Fruit fly (Drosophila melanogaster) whole organism, embryonic: ENCODE results near the gene Lst8.

Experiments used
- CG11247 ChIP-seq: fragments of 200-800 bp; sonication (Bioruptor generic); IDR thresholded peaks from 2 replicates; pipeline ENCODE4 v1.3.6; 2022; ENCODE audit warnings: missing biosample characterization, missing genetic modification characterization
- CG11456 ChIP-seq: fragments of 200-800 bp; sonication (Bioruptor generic); IDR thresholded peaks from 3 replicates; pipeline ENCODE4 v1.3.6; 2022; ENCODE audit warnings: missing biosample characterization, missing genetic modification characterization
- CG12219 ChIP-seq: fragments of 200-800 bp; sonication (Bioruptor generic); optimal IDR thresholded peaks from 3 replicates; lab custom pipeline; 2018; ENCODE audit warnings: missing biosample characterization, mild to moderate bottlenecking, missing genetic modification characterization
- CG13624 ChIP-seq: fragments of 200-800 bp; sonication (Bioruptor generic); optimal IDR thresholded peaks from 2 replicates; lab custom pipeline; 2016; ENCODE audit warnings: missing biosample characterization, missing genetic modification characterization
- CG15011 ChIP-seq: fragments of 200-800 bp; sonication (Bioruptor generic); optimal IDR thresholded peaks from 3 replicates; lab custom pipeline; 2018; ENCODE audit warnings: missing biosample characterization, mild to moderate bottlenecking, missing genetic modification characterization
- CG15073 ChIP-seq: fragments of 200-800 bp; sonication (Bioruptor generic); optimal IDR thresholded peaks from 2 replicates; lab custom pipeline; 2016; ENCODE audit warnings: missing biosample characterization, missing genetic modification characterization
- CG16863 ChIP-seq: fragments of 200-800 bp; sonication (Bioruptor generic); optimal IDR thresholded peaks from 3 replicates; lab custom pipeline; 2016; ENCODE audit warnings: missing biosample characterization, missing genetic modification characterization
- CG18011 ChIP-seq: fragments of 200-800 bp; sonication (Bioruptor generic); optimal IDR thresholded peaks from 2 replicates; lab custom pipeline; 2017; ENCODE audit warnings: missing biosample characterization, missing genetic modification characterization, mild to moderate bottlenecking, moderate library complexity, missing genotype
- CG18764 ChIP-seq: fragments of 200-800 bp; sonication (Bioruptor generic); optimal IDR thresholded peaks from 3 replicates; lab custom pipeline; 2016; ENCODE audit warnings: missing biosample characterization, missing genetic modification characterization
- CG2120 ChIP-seq: fragments of 200-800 bp; sonication (Bioruptor generic); optimal IDR thresholded peaks from 3 replicates; lab custom pipeline; 2016; ENCODE audit warnings: missing biosample characterization, missing genetic modification characterization
- CG2889 ChIP-seq: fragments of 200-800 bp; sonication (Bioruptor generic); IDR thresholded peaks from 3 replicates; pipeline ENCODE4 v1.3.6; 2022; ENCODE audit warnings: missing biosample characterization, missing genetic modification characterization
- CG30403 ChIP-seq: fragments of 200-800 bp; sonication (Bioruptor generic); optimal IDR thresholded peaks from 3 replicates; lab custom pipeline; 2016; ENCODE audit warnings: missing biosample characterization, missing genetic modification characterization
- CG30431 ChIP-seq: fragments of 200-800 bp; sonication (Bioruptor generic); optimal IDR thresholded peaks from 2 replicates; lab custom pipeline; 2017; ENCODE audit warnings: missing biosample characterization, missing genetic modification characterization
- CG31441 ChIP-seq: fragments of 200-800 bp; sonication (Bioruptor generic); IDR thresholded peaks from 2 replicates; pipeline ENCODE4 v1.3.6; 2022; ENCODE audit warnings: missing biosample characterization, missing genetic modification characterization
- CG32772 ChIP-seq: fragments of 200-800 bp; sonication (Bioruptor generic); IDR thresholded peaks from 2 replicates; pipeline ENCODE4 v1.3.6; 2022; ENCODE audit warnings: missing biosample characterization, missing genetic modification characterization
- CG33557 ChIP-seq: fragments of 200-800 bp; sonication (Bioruptor generic); optimal IDR thresholded peaks from 2 replicates; lab custom pipeline; 2019; ENCODE audit warnings: missing biosample characterization, mild to moderate bottlenecking, missing genetic modification characterization, moderate library complexity
- CG3726 ChIP-seq: fragments of 200-800 bp; sonication (Bioruptor generic); IDR thresholded peaks from 3 replicates; pipeline ENCODE4, ENCODE4 v1.3.6; 2022; ENCODE audit warnings: missing biosample characterization, missing genetic modification characterization
- CG4360 ChIP-seq: fragments of 200-800 bp; sonication (Bioruptor generic); IDR thresholded peaks from 2 replicates; pipeline ENCODE4 v1.3.6; 2022; ENCODE audit warnings: missing biosample characterization, missing genetic modification characterization
- CG43689 ChIP-seq: fragments of 200-800 bp; sonication (Bioruptor generic); IDR thresholded peaks from 2 replicates; pipeline ENCODE4 v1.3.6; 2022; ENCODE audit warnings: missing biosample characterization, missing genetic modification characterization
- CG4730 ChIP-seq: fragments of 200-800 bp; sonication (Bioruptor generic); IDR thresholded peaks from 2 replicates; pipeline ENCODE4 v1.3.6; 2022; ENCODE audit warnings: missing biosample characterization, missing genetic modification characterization
- CG4820 ChIP-seq: fragments of 200-800 bp; sonication (Bioruptor generic); optimal IDR thresholded peaks from 3 replicates; lab custom pipeline; 2016; ENCODE audit warnings: missing biosample characterization, missing genetic modification characterization
- CG7372 ChIP-seq: fragments of 200-800 bp; sonication (Bioruptor generic); IDR thresholded peaks from 2 replicates; pipeline ENCODE4 v1.3.6; 2022; ENCODE audit warnings: missing biosample characterization, missing genetic modification characterization
- CG8765 ChIP-seq: fragments of 200-800 bp; sonication (Bioruptor generic); IDR thresholded peaks from 2 replicates; pipeline ENCODE4 v1.3.6; 2022; ENCODE audit warnings: missing biosample characterization, missing genetic modification characterization
- D ChIP-seq, 2 experiments: fragments of 200-800 bp in 1 of 2; fragments of >200 bp in 1 of 2; sonication (Bioruptor generic) in 1 of 2; optimal IDR thresholded peaks; 2 replicates in 1 of 2; 3 replicates in 1 of 2; lab custom pipeline; 2017; ENCODE audit warnings: mild to moderate bottlenecking in 1 of 2, missing biosample characterization in 1 of 2, missing genetic modification characterization in 1 of 2, missing genetic modification reagents in 1 of 2
- D19A ChIP-seq: fragments of 200-800 bp; optimal IDR thresholded peaks from 3 replicates; lab custom pipeline; 2019; ENCODE audit warnings: missing biosample characterization, mild to moderate bottlenecking, missing genetic modification characterization, moderate library complexity
- Eip74EF ChIP-seq, 2 experiments: fragments of 200-800 bp in 1 of 2; fragments of >200 bp in 1 of 2; sonication (Bioruptor generic) in 1 of 2; optimal IDR thresholded peaks; 2 replicates each; lab custom pipeline; 2017 to 2019; ENCODE audit warnings: missing biosample characterization in 2 of 2, missing genetic modification characterization in 2 of 2, mild to moderate bottlenecking in 1 of 2, moderate library complexity in 1 of 2
- HHEX ChIP-seq: fragments of 200-800 bp; sonication (Bioruptor generic); optimal IDR thresholded peaks from 3 replicates; lab custom pipeline; 2017; ENCODE audit warnings: missing biosample characterization, mild to moderate bottlenecking, missing genetic modification characterization, missing genetic modification reagents
- Hand ChIP-seq: fragments of 200-800 bp; sonication (Bioruptor generic); optimal IDR thresholded peaks from 2 replicates; lab custom pipeline; 2017; ENCODE audit warnings: mild to moderate bottlenecking, missing biosample characterization, missing genetic modification reagents, missing genetic modification characterization
- Hey ChIP-seq: fragments of 200-800 bp; sonication (Bioruptor generic); optimal IDR thresholded peaks from 3 replicates; lab custom pipeline; 2018; ENCODE audit warnings: missing biosample characterization, mild to moderate bottlenecking, missing genetic modification characterization
- Oaz ChIP-seq: fragments of 200-800 bp; sonication (Bioruptor generic); IDR thresholded peaks from 2 replicates; pipeline ENCODE4 v1.3.6; 2022; ENCODE audit warnings: missing biosample characterization, missing genetic modification characterization
- Rfx ChIP-seq: fragments of 200-800 bp; sonication (Bioruptor generic); IDR thresholded peaks from 2 replicates; pipeline ENCODE4 v1.3.6; 2022; ENCODE audit warnings: missing biosample characterization, missing genetic modification characterization
- Scr ChIP-seq: fragments of 200-800 bp; sonication (Bioruptor generic); IDR thresholded peaks from 2 replicates; pipeline ENCODE4 v1.3.6; 2022; ENCODE audit warnings: missing biosample characterization, missing genetic modification characterization; ENCODE audit not compliant: partially characterized antibody
- Sin3A ChIP-seq: fragments of >200 bp; optimal IDR thresholded peaks from 2 replicates; lab custom pipeline; 2018
- Usf ChIP-seq: fragments of 200-800 bp; sonication (Bioruptor generic); optimal IDR thresholded peaks from 2 replicates; lab custom pipeline; 2017; ENCODE audit warnings: missing genotype, missing biosample characterization, missing genetic modification characterization
- chm ChIP-seq: fragments of 200-800 bp; sonication (Bioruptor generic); IDR thresholded peaks from 2 replicates; pipeline ENCODE4 v1.3.6; 2022; ENCODE audit warnings: missing biosample characterization, missing genetic modification characterization
- eve ChIP-seq, 2 experiments: fragments of >200 bp; optimal IDR thresholded peaks; 2 replicates each; lab custom pipeline; 2017; ENCODE audit warnings: missing biosample characterization in 2 of 2, missing genetic modification characterization in 2 of 2
- ftz-f1 ChIP-seq: fragments of 200-800 bp; sonication (Bioruptor generic); optimal IDR thresholded peaks from 2 replicates; lab custom pipeline; 2016; ENCODE audit warnings: missing biosample characterization, missing genetic modification characterization
- gcm ChIP-seq: fragments of 200-800 bp; sonication (Bioruptor generic); optimal IDR thresholded peaks from 2 replicates; lab custom pipeline; 2019; ENCODE audit warnings: missing biosample characterization, mild to moderate bottlenecking, missing genetic modification characterization, moderate library complexity
- grau ChIP-seq: fragments of 200-800 bp; optimal IDR thresholded peaks from 3 replicates; lab custom pipeline; 2019; ENCODE audit warnings: missing biosample characterization, mild to moderate bottlenecking, missing genetic modification characterization, moderate library complexity
- h ChIP-seq: fragments of >200 bp; optimal IDR thresholded peaks from 2 replicates; lab custom pipeline; 2017
- pho ChIP-seq: fragments of 200-800 bp; sonication (Bioruptor generic); optimal IDR thresholded peaks from 2 replicates; lab custom pipeline; 2016; ENCODE audit warnings: missing biosample characterization, missing genetic modification characterization
- sc ChIP-seq, 3 experiments: fragments of >200 bp in 2 of 3; fragments of 200-800 bp in 1 of 3; sonication (Bioruptor generic) in 1 of 3; optimal IDR thresholded peaks; 2 replicates in 2 of 3; 3 replicates in 1 of 3; lab custom pipeline; 2017; ENCODE audit warnings: mild to moderate bottlenecking in 1 of 3, missing biosample characterization in 1 of 3, missing genetic modification characterization in 1 of 3, missing genetic modification reagents in 1 of 3
- sisA ChIP-seq: fragments of 200-800 bp; sonication (Bioruptor generic); IDR thresholded peaks from 2 replicates; pipeline ENCODE4 v1.3.6; 2022; ENCODE audit warnings: missing biosample characterization, missing genetic modification characterization
- sqz ChIP-seq: fragments of 200-800 bp; sonication (Bioruptor generic); optimal IDR thresholded peaks from 3 replicates; lab custom pipeline; 2018; ENCODE audit warnings: missing biosample characterization, mild to moderate bottlenecking, missing genetic modification characterization
- stc ChIP-seq: fragments of 200-800 bp; sonication (Bioruptor generic); IDR thresholded peaks from 2 replicates; pipeline ENCODE4 v1.3.6; 2022; ENCODE audit warnings: missing biosample characterization, missing genetic modification characterization
- tap ChIP-seq: fragments of 200-800 bp; optimal IDR thresholded peaks from 3 replicates; lab custom pipeline; 2019; ENCODE audit warnings: missing biosample characterization, mild to moderate bottlenecking, missing genetic modification characterization, moderate library complexity
- tin ChIP-seq: fragments of 200-800 bp; sonication (Bioruptor generic); optimal IDR thresholded peaks from 3 replicates; lab custom pipeline; 2016; ENCODE audit warnings: missing biosample characterization, missing genetic modification characterization
- tio ChIP-seq: fragments of 200-800 bp; sonication (Bioruptor generic); optimal IDR thresholded peaks from 2 replicates; lab custom pipeline; 2017; ENCODE audit warnings: missing biosample characterization, missing genetic modification characterization, inconsistent platforms
- vfl ChIP-seq: fragments of 200-800 bp; sonication (Bioruptor generic); optimal IDR thresholded peaks from 2 replicates; lab custom pipeline; 2016; ENCODE audit warnings: missing biosample characterization, missing genetic modification characterization
- yki ChIP-seq: fragments of >200 bp; optimal IDR thresholded peaks from 3 replicates; lab custom pipeline; 2018

Gene Lst8

dm6 chrX:9585359-9586002 lies 20.3 kb downstream of the Lst8 start, which contains the start of gene Hex-A (continued):
- TF ChIP-seq sqz (peak; percentile 95), yki (lab: Kevin White, UChicago) (peak; percentile 27), vfl (GFP tag; lab: Kevin White, UChicago) (peak; percentile 89), gcm (GFP tag; lab: Kevin White, UChicago) (peak; percentile 97), D19A (tag; lab: Kevin White, UChicago) (peak; percentile 64), tin (peak; percentile 92), CG31441 (GFP tag; lab: Robert Waterston, UW) (peak; percentile 93), HHEX (GFP tag; lab: Kevin White, UChicago) (peak; percentile 96), Sin3A (lab: Kevin White, UChicago) (no peak), eve (GFP tag; optimal IDR thresholded peaks at IDR 0.05; lab: Kevin White, UChicago) (peak in 1 of 2 experiments; percentile 100), CG12219 (peak; percentile 98), ftz-f1 (GFP tag; lab: Kevin White, UChicago) (peak; percentile 99), CG8765 (GFP tag; lab: Robert Waterston, UW) (peak; percentile 62; the same call in 1 of the 2 replicates), Eip74EF (GFP tag; optimal IDR thresholded peaks at IDR 0.05; lab: Kevin White, UChicago) (peak in 1 of 2 experiments; percentile 99), CG11456 (GFP tag; lab: Robert Waterston, UW) (peak; percentile 89), Rfx (GFP tag; lab: Robert Waterston, UW) (peak; percentile 94), h (no peak), D (optimal IDR thresholded peaks at IDR 0.05; lab: Kevin White, UChicago) (no peak), D (GFP tag; optimal IDR thresholded peaks at IDR 0.05; lab: Kevin White, UChicago) (peak; percentile 95), tio (GFP tag; lab: Kevin White, UChicago) (peak; percentile 85), grau (tag; lab: Kevin White, UChicago) (peak; percentile 98), sisA (GFP tag; lab: Robert Waterston, UW) (peak; percentile 81), pho (GFP tag; lab: Kevin White, UChicago) (peak; percentile 97), CG11247 (GFP tag; lab: Robert Waterston, UW) (peak; percentile 87), tap (tag; lab: Kevin White, UChicago) (peak; percentile 96), CG18011 (GFP tag; lab: Kevin White, UChicago) (peak; percentile 87), CG32772 (GFP tag; lab: Robert Waterston, UW) (peak; percentile 80), CG43689 (peak; percentile 81), CG4820 (peak; percentile 100), CG4730 (GFP tag; lab: Robert Waterston, UW) (peak; percentile 71), chm (GFP tag; lab: Robert Waterston, UW) (peak; percentile 84), Hand (peak; percentile 99), stc (peak; percentile 93), CG3726 (GFP tag; lab: Robert Waterston, UW) (peak; percentile 80; the same call in 2 of the 3 replicates), CG30403 (peak; percentile 97), Usf (GFP tag; lab: Kevin White, UChicago) (peak; percentile 91), Hey (peak; percentile 93), CG13624 (GFP tag; lab: Kevin White, UChicago) (peak; percentile 96), CG18764 (GFP tag; lab: Kevin White, UChicago) (peak; percentile 82), CG15073 (GFP tag; lab: Kevin White, UChicago) (peak; percentile 50), CG30431 (GFP tag; lab: Kevin White, UChicago) (peak; percentile 84), CG4360 (peak; percentile 37; the same call in 1 of the 2 replicates), Scr (no peak), Oaz (GFP tag; lab: Robert Waterston, UW) (peak; percentile 89), CG2120 (GFP tag; lab: Kevin White, UChicago) (peak; percentile 97), sc (optimal IDR thresholded peaks at IDR 0.05; lab: Kevin White, UChicago) (no peak), sc (GFP tag; optimal IDR thresholded peaks at IDR 0.05; lab: Kevin White, UChicago) (peak; percentile 92), CG7372 (GFP tag; lab: Robert Waterston, UW) (peak; percentile 91), CG2889 (GFP tag; lab: Robert Waterston, UW) (peak; percentile 87), CG15011 (GFP tag; lab: Kevin White, UChicago) (peak; percentile 99), CG33557 (GFP tag; lab: Kevin White, UChicago) (peak; percentile 95), CG16863 (GFP tag; lab: Kevin White, UChicago) (peak; percentile 86)
